Worm (Caenorhabditis elegans) whole organism, mixed stage, embryonic: Measurements from ENCODE around the gene rilp-1.

Source experiments
- M03D4.4 ChIP-seq: sonication (generic microtip); optimal IDR thresholded peaks from 2 replicates; lab custom pipeline; 2017; ENCODE audit warnings: mild to moderate bottlenecking, missing genetic modification characterization, missing compliant biosample characterization
- ces-1 ChIP-seq: fragments of 150-350 bp; optimal IDR thresholded peaks from 2 replicates; lab custom pipeline; 2014; ENCODE audit warnings: missing biosample characterization, missing genetic modification reagents, missing genetic modification characterization
- drap-1 ChIP-seq: fragments of 200-800 bp; sonication (Bioruptor generic); optimal IDR thresholded peaks from 3 replicates; lab custom pipeline; 2018; ENCODE audit warnings: mild to moderate bottlenecking, missing genetic modification characterization, missing compliant biosample characterization
- nhr-12 ChIP-seq: fragments of 150-350 bp; optimal IDR thresholded peaks from 2 replicates; lab custom pipeline; 2014; ENCODE audit warnings: missing biosample characterization, missing genetic modification characterization
- nhr-2 ChIP-seq: fragments of 150-350 bp; optimal IDR thresholded peaks from 2 replicates; lab custom pipeline; 2014; ENCODE audit warnings: missing biosample characterization, missing genetic modification characterization
- nhr-237 ChIP-seq: fragments of 150-350 bp; optimal IDR thresholded peaks from 2 replicates; lab custom pipeline; 2014; ENCODE audit warnings: missing biosample characterization, missing genetic modification characterization
- nhr-28 ChIP-seq: fragments of 150-350 bp; optimal IDR thresholded peaks from 2 replicates; lab custom pipeline; 2014; ENCODE audit warnings: missing biosample characterization, missing genetic modification characterization
- pha-4 ChIP-seq: fragments of 150-350 bp; optimal IDR thresholded peaks from 2 replicates; lab custom pipeline; 2018; ENCODE audit warnings: missing biosample characterization, missing genetic modification reagents, missing genetic modification characterization
- unc-39 ChIP-seq: fragments of 150-350 bp; optimal IDR thresholded peaks from 2 replicates; lab custom pipeline; 2014; ENCODE audit warnings: missing biosample characterization, missing genetic modification characterization
- ztf-11 ChIP-seq: fragments of 150-350 bp; optimal IDR thresholded peaks from 2 replicates; lab custom pipeline; 2014; ENCODE audit warnings: missing biosample characterization, missing genetic modification characterization

ce11 chrIII:3630337-3630736 lies 5.6 kb upstream of the rilp-1 start, which contains the start of gene mrps-31:
- no peak for TF ChIP-seq ztf-11 (tag; lab: Kevin White, UChicago)
- TF ChIP-seq pha-4 (tag; lab: Kevin White, UChicago): no peak
- TF ChIP-seq nhr-2 (tag; lab: Kevin White, UChicago): no peak
- no peak for TF ChIP-seq unc-39 (tag; lab: Kevin White, UChicago)
- no peak for TF ChIP-seq nhr-12 (tag; lab: Kevin White, UChicago)
- TF ChIP-seq ces-1: no peak
- no peak for TF ChIP-seq M03D4.4
- TF ChIP-seq nhr-28 (tag; lab: Kevin White, UChicago): no peak
- TF ChIP-seq drap-1 (GFP tag; lab: Kevin White, UChicago): no peak
- TF ChIP-seq nhr-237 (tag; lab: Kevin White, UChicago): no peak
